Fruit fly (Drosophila melanogaster) whole organism, embryonic: Measurements from ENCODE around the gene MED27.

Experiments
- Atf3 ChIP-seq: fragments of 200-800 bp; sonication (Bioruptor generic); optimal IDR thresholded peaks from 3 replicates; lab custom pipeline; 2016; ENCODE audit warnings: missing biosample characterization, missing genetic modification characterization
- Atf6 ChIP-seq: fragments of 200-800 bp; sonication (Bioruptor generic); IDR thresholded peaks from 2 replicates; pipeline ENCODE4 v1.3.6; 2022; ENCODE audit warnings: missing biosample characterization, missing genetic modification characterization
- CG10209 ChIP-seq: fragments of 200-800 bp; sonication (Bioruptor generic); optimal IDR thresholded peaks from 3 replicates; lab custom pipeline; 2017; ENCODE audit warnings: missing biosample characterization, mild to moderate bottlenecking, missing genetic modification characterization, missing genetic modification reagents
- CG10431 ChIP-seq: fragments of 200-800 bp; sonication (Bioruptor generic); optimal IDR thresholded peaks from 3 replicates; lab custom pipeline; 2018; ENCODE audit warnings: missing biosample characterization, mild to moderate bottlenecking, missing genetic modification characterization
- CG12769 ChIP-seq: fragments of 200-800 bp; sonication (Bioruptor generic); optimal IDR thresholded peaks from 2 replicates; lab custom pipeline; 2019; ENCODE audit warnings: missing biosample characterization, mild to moderate bottlenecking, missing genetic modification characterization, moderate library complexity
- CG13894 ChIP-seq: fragments of 200-800 bp; sonication (Bioruptor generic); optimal IDR thresholded peaks from 3 replicates; lab custom pipeline; 2018; ENCODE audit warnings: missing biosample characterization, mild to moderate bottlenecking, missing genetic modification characterization, moderate library complexity
- CG15479 ChIP-seq: fragments of 200-800 bp; sonication (Bioruptor generic); optimal IDR thresholded peaks from 3 replicates; lab custom pipeline; 2019; ENCODE audit warnings: missing biosample characterization, mild to moderate bottlenecking, missing genetic modification characterization, moderate library complexity
- CG1603 ChIP-seq: fragments of 200-800 bp; sonication (Bioruptor generic); optimal IDR thresholded peaks from 2 replicates; lab custom pipeline; 2019; ENCODE audit warnings: missing biosample characterization, mild to moderate bottlenecking, missing genetic modification characterization, moderate library complexity
- CG18599 ChIP-seq: fragments of 200-800 bp; sonication (Bioruptor generic); optimal IDR thresholded peaks from 3 replicates; lab custom pipeline; 2017; ENCODE audit warnings: missing biosample characterization, missing genetic modification characterization, mild to moderate bottlenecking, moderate library complexity, missing genetic modification reagents
- CG2712 ChIP-seq: fragments of 200-800 bp; optimal IDR thresholded peaks from 3 replicates; lab custom pipeline; 2019; ENCODE audit warnings: missing biosample characterization, mild to moderate bottlenecking, missing genetic modification characterization, moderate library complexity
- CG6854 ChIP-seq: fragments of 200-800 bp; sonication (Bioruptor generic); optimal IDR thresholded peaks from 3 replicates; lab custom pipeline; 2017; ENCODE audit warnings: missing biosample characterization, mild to moderate bottlenecking, missing genetic modification characterization
- CG8281 ChIP-seq: fragments of 200-800 bp; sonication (Bioruptor generic); optimal IDR thresholded peaks from 2 replicates; lab custom pipeline; 2018; ENCODE audit warnings: missing biosample characterization, mild to moderate bottlenecking, missing genetic modification characterization, moderate library complexity
- CG8290 ChIP-seq, 3 experiments: fragments of 200-800 bp; sonication (Bioruptor generic); optimal IDR thresholded peaks; 2 replicates each; lab custom pipeline; 2016 to 2019; ENCODE audit warnings: missing biosample characterization in 3 of 3, missing genetic modification characterization in 3 of 3, mild to moderate bottlenecking in 2 of 3, moderate library complexity in 1 of 3
- CG9876 ChIP-seq: fragments of 200-800 bp; sonication (Bioruptor generic); optimal IDR thresholded peaks from 2 replicates; lab custom pipeline; 2016; ENCODE audit warnings: missing biosample characterization, missing genetic modification characterization
- CG9932 ChIP-seq: fragments of 200-800 bp; sonication (Bioruptor generic); IDR thresholded peaks from 2 replicates; pipeline ENCODE4 v1.3.6; 2022; ENCODE audit warnings: missing biosample characterization, missing genetic modification characterization
- Deaf1 ChIP-seq: fragments of 200-800 bp; optimal IDR thresholded peaks from 3 replicates; lab custom pipeline; 2019; ENCODE audit warnings: missing biosample characterization, mild to moderate bottlenecking, missing genetic modification characterization, moderate library complexity
- Fer2 ChIP-seq: fragments of 200-800 bp; sonication (Bioruptor generic); optimal IDR thresholded peaks from 2 replicates; lab custom pipeline; 2018; ENCODE audit warnings: missing biosample characterization, mild to moderate bottlenecking, missing genetic modification characterization, moderate library complexity
- Gug ChIP-seq: fragments of 200-800 bp; sonication (Bioruptor generic); IDR thresholded peaks from 4 replicates; pipeline ENCODE4 v1.3.6; 2022; ENCODE audit warnings: missing biosample characterization, missing genetic modification characterization
- H15 ChIP-seq: fragments of 200-800 bp; sonication (Bioruptor generic); IDR thresholded peaks from 3 replicates; pipeline ENCODE4 v1.3.6; 2022; ENCODE audit warnings: missing biosample characterization, missing genetic modification characterization
- HLH4C ChIP-seq: fragments of 200-800 bp; sonication (Bioruptor generic); IDR thresholded peaks from 3 replicates; pipeline ENCODE4 v1.3.6; 2022; ENCODE audit warnings: missing biosample characterization, missing genetic modification characterization; ENCODE audit not compliant: partially characterized antibody
- Hey ChIP-seq: fragments of 200-800 bp; sonication (Bioruptor generic); optimal IDR thresholded peaks from 3 replicates; lab custom pipeline; 2018; ENCODE audit warnings: missing biosample characterization, mild to moderate bottlenecking, missing genetic modification characterization
- Hmx ChIP-seq: fragments of 200-800 bp; sonication (Bioruptor generic); optimal IDR thresholded peaks from 2 replicates; lab custom pipeline; 2016; ENCODE audit warnings: missing biosample characterization, missing genetic modification characterization
- MBD-R2 ChIP-seq: fragments of 200-800 bp; sonication (Bioruptor generic); IDR thresholded peaks from 2 replicates; pipeline ENCODE4 v1.3.6; 2022; ENCODE audit warnings: missing biosample characterization, missing genetic modification characterization
- Med ChIP-seq: fragments of 200-800 bp; sonication (Bioruptor generic); peaks from one replicate; lab custom pipeline; 2016; ENCODE audit warnings: missing biosample characterization, missing genetic modification characterization, mild to moderate bottlenecking, inconsistent platforms, moderate library complexity
- Opbp ChIP-seq: fragments of 200-800 bp; sonication (Bioruptor generic); IDR thresholded peaks from 3 replicates; pipeline ENCODE4 v1.3.6; 2022; ENCODE audit warnings: missing biosample characterization, missing genetic modification characterization; ENCODE audit not compliant: partially characterized antibody
- Sox102F ChIP-seq: fragments of 200-800 bp; sonication (Bioruptor generic); optimal IDR thresholded peaks from 2 replicates; lab custom pipeline; 2018; ENCODE audit warnings: missing biosample characterization, mild to moderate bottlenecking, missing genetic modification characterization, moderate library complexity
- abd-A ChIP-seq: fragments of 200-800 bp; sonication (Bioruptor generic); optimal IDR thresholded peaks from 3 replicates; lab custom pipeline; 2019; ENCODE audit warnings: missing biosample characterization, mild to moderate bottlenecking, missing genetic modification characterization, moderate library complexity
- ac ChIP-seq: fragments of 200-800 bp; sonication (Bioruptor generic); optimal IDR thresholded peaks from 3 replicates; lab custom pipeline; 2017; ENCODE audit warnings: missing biosample characterization, mild to moderate bottlenecking, missing genetic modification characterization
- cad ChIP-seq: fragments of >200 bp; optimal IDR thresholded peaks from 2 replicates; lab custom pipeline; 2017; ENCODE audit warnings: missing biosample characterization, missing genetic modification characterization
- chif ChIP-seq, 2 experiments: fragments of 200-800 bp; sonication (Bioruptor generic); optimal IDR thresholded peaks; 3 replicates each; lab custom pipeline; 2016; ENCODE audit warnings: missing biosample characterization in 2 of 2, missing genetic modification characterization in 2 of 2
- ci ChIP-seq: fragments of 200-800 bp; sonication (Bioruptor generic); IDR thresholded peaks from 3 replicates; pipeline ENCODE4 v1.3.6; 2022; ENCODE audit warnings: missing biosample characterization, missing genetic modification characterization
- dm ChIP-seq: fragments of 200-800 bp; sonication (Bioruptor generic); optimal IDR thresholded peaks from 3 replicates; lab custom pipeline; 2016; ENCODE audit warnings: missing biosample characterization, missing genetic modification characterization
- gro ChIP-seq: fragments of 200-800 bp; sonication (Bioruptor generic); optimal IDR thresholded peaks from 2 replicates; lab custom pipeline; 2016; ENCODE audit warnings: missing biosample characterization, missing genetic modification characterization
- hbn ChIP-seq: fragments of 200-800 bp; sonication (Bioruptor generic); IDR thresholded peaks from 2 replicates; pipeline ENCODE4 v1.3.6; 2022; ENCODE audit warnings: missing biosample characterization, missing genetic modification characterization; ENCODE audit not compliant: partially characterized antibody
- hth ChIP-seq: fragments of >200 bp; optimal IDR thresholded peaks from 2 replicates; lab custom pipeline; 2017; ENCODE audit warnings: inconsistent platforms
- jumu ChIP-seq: fragments of 200-800 bp; sonication (Bioruptor generic); optimal IDR thresholded peaks from 3 replicates; lab custom pipeline; 2016; ENCODE audit warnings: missing biosample characterization, missing genetic modification characterization
- knrl ChIP-seq: fragments of 200-800 bp; sonication (Bioruptor generic); IDR thresholded peaks from 3 replicates; pipeline ENCODE4 v1.3.6; 2022; ENCODE audit warnings: missing biosample characterization, missing genetic modification characterization; ENCODE audit not compliant: partially characterized antibody
- onecut ChIP-seq: fragments of 200-800 bp; sonication (Bioruptor generic); IDR thresholded peaks from 2 replicates; pipeline ENCODE4 v1.3.6; 2022; ENCODE audit warnings: missing biosample characterization, missing genetic modification characterization
- org-1 ChIP-seq: fragments of 200-800 bp; sonication (Bioruptor generic); optimal IDR thresholded peaks from 2 replicates; lab custom pipeline; 2017; ENCODE audit warnings: missing biosample characterization, missing genetic modification characterization
- otp ChIP-seq: fragments of 200-800 bp; sonication (Bioruptor generic); IDR thresholded peaks from 3 replicates; pipeline ENCODE4, ENCODE4 v1.3.6; 2022; ENCODE audit warnings: missing biosample characterization, missing genetic modification characterization
- peb ChIP-seq: fragments of 200-800 bp; sonication (Bioruptor generic); IDR thresholded peaks from 2 replicates; pipeline ENCODE4 v1.3.6; 2022; ENCODE audit warnings: missing biosample characterization, missing genetic modification characterization
- pnt ChIP-seq: fragments of 200-800 bp; sonication (Bioruptor generic); optimal IDR thresholded peaks from 3 replicates; lab custom pipeline; 2016; ENCODE audit warnings: missing biosample characterization, missing genetic modification characterization
- seq ChIP-seq: fragments of 200-800 bp; sonication (Bioruptor generic); IDR thresholded peaks from 2 replicates; pipeline ENCODE4 v1.3.6; 2022; ENCODE audit warnings: missing biosample characterization, missing genetic modification characterization
- so ChIP-seq: fragments of 200-800 bp; sonication (Bioruptor generic); IDR thresholded peaks from 3 replicates; pipeline ENCODE4 v1.3.6; 2022; ENCODE audit warnings: missing biosample characterization, missing genetic modification characterization
- ttk ChIP-seq: fragments of 200-800 bp; sonication (Bioruptor generic); IDR thresholded peaks from 2 replicates; pipeline ENCODE4 v2.1.2; 2022; ENCODE audit warnings: missing biosample characterization, missing genetic modification characterization
- tup ChIP-seq: fragments of 200-800 bp; sonication (Bioruptor generic); optimal IDR thresholded peaks from 2 replicates; lab custom pipeline; 2016; ENCODE audit warnings: missing biosample characterization, mild to moderate bottlenecking, missing genetic modification characterization, moderate library complexity
- twi ChIP-seq: fragments of 200-800 bp; optimal IDR thresholded peaks from 2 replicates; lab custom pipeline; 2019; ENCODE audit warnings: missing biosample characterization, mild to moderate bottlenecking, missing genetic modification characterization, moderate library complexity
- unpg ChIP-seq: fragments of 200-800 bp; sonication (Bioruptor generic); optimal IDR thresholded peaks from 3 replicates; lab custom pipeline; 2018; ENCODE audit warnings: missing biosample characterization, mild to moderate bottlenecking, missing genetic modification characterization, moderate library complexity
- wdn ChIP-seq: fragments of 200-800 bp; sonication (Bioruptor generic); IDR thresholded peaks from 2 replicates; pipeline ENCODE4 v1.3.6; 2022; ENCODE audit warnings: missing biosample characterization, missing genetic modification characterization
- zen ChIP-seq: fragments of 200-800 bp; sonication (Bioruptor generic); optimal IDR thresholded peaks from 3 replicates; lab custom pipeline; 2018; ENCODE audit warnings: missing biosample characterization, mild to moderate bottlenecking, missing genetic modification characterization, moderate library complexity

MED27 gene

dm6 chr3R:5691042-5691441 lies 36.1 kb downstream of the MED27 start:
- TF ChIP-seq dm (no peak), CG13894 (peak; percentile 15), seq (GFP tag; lab: Robert Waterston, UW) (no peak), HLH4C (no peak), CG9876 (GFP tag; lab: Kevin White, UChicago) (no peak), abd-A (tag; lab: Kevin White, UChicago) (peak; percentile 42), onecut (GFP tag; lab: Robert Waterston, UW) (peak; percentile 94), ac (GFP tag; lab: Kevin White, UChicago) (no peak), Med (GFP tag; lab: Kevin White, UChicago) (peak; percentile 45), knrl (GFP tag; lab: Robert Waterston, UW) (no peak), hbn (no peak), otp (no peak), Deaf1 (tag; lab: Kevin White, UChicago) (peak; percentile 9), MBD-R2 (GFP tag; lab: Robert Waterston, UW) (peak; percentile 27; the same call in 1 of the 2 replicates), Atf6 (GFP tag; lab: Robert Waterston, UW) (no peak), CG18599 (GFP tag; lab: Kevin White, UChicago) (peak; percentile 11), Hey (peak; percentile 22), gro (no peak)

DNA sequence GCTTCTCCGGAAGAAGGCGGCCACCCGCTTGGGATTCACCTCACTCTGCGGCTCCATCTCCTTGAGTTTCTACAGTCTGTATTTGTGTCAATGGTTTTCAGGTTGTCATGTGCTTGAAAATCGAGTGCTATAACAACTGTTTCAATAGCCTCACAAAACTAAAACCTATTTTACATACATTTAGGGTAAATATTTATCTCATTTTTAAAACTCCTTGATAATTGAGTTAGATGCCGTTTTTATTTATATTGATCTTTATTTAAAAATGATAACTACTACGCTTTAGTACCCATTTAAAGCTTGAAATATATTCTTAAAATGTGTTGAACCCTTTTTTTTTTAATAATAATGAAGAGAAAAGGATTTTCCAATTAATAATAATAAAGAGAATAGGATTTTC lies 38.2 kb downstream of the MED27 start, which contains the start of gene CG2104:
Gene CG2104, minus strand, starts transcription at position 101 of the 400 bp plus-strand sequence.
- TF ChIP-seq cad (GFP tag; lab: Kevin White, UChicago) (no peak), Gug (GFP tag; lab: Robert Waterston, UW) (no peak), org-1 (GFP tag; lab: Kevin White, UChicago) (no peak), hth (lab: Kevin White, UChicago) (no peak), CG10209 (GFP tag; lab: Kevin White, UChicago) (no peak), CG6854 (GFP tag; lab: Kevin White, UChicago) (no peak), CG12769 (tag; lab: Kevin White, UChicago) (no peak), CG8290 (GFP tag; optimal IDR thresholded peaks at IDR 0.05; lab: Kevin White, UChicago) (no peak), CG8290 (tag; optimal IDR thresholded peaks at IDR 0.05; lab: Kevin White, UChicago) (no peak), CG10431 (no peak), H15 (GFP tag; lab: Robert Waterston, UW) (no peak), peb (no peak), Atf3 (GFP tag; lab: Kevin White, UChicago) (no peak), ttk (GFP tag; lab: Robert Waterston, UW) (no peak), gro (no peak)

DNA sequence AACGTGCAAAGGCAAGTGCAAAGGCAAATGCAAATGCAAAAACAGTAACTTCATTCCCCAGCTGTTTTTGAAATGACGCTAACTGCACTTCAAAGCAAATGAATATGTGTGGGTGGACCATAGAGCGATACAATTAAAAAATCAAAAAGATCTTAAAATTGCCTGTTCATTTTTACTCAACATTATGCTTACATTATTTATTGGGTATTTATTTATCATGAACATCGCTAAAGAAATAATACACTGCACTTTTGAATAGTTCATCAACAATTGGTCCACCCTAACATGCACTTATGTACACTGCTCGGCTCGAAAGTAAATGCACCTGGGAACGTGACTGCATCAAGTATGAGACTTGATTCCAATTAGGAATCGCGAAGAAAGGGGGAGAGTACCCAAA lies 39.5 kb downstream of the MED27 start:
- peak; percentile 52 for TF ChIP-seq CG1603 (tag; lab: Kevin White, UChicago)
- no peak for TF ChIP-seq wdn (GFP tag; lab: Robert Waterston, UW)
- TF ChIP-seq tup (GFP tag; lab: Kevin White, UChicago) = no peak
- no peak for TF ChIP-seq zen (tag; lab: Kevin White, UChicago)
- no peak for TF ChIP-seq twi (tag; lab: Kevin White, UChicago)
- no peak for TF ChIP-seq Opbp (GFP tag; lab: Robert Waterston, UW)
- no peak for TF ChIP-seq pnt (GFP tag; lab: Kevin White, UChicago)
- TF ChIP-seq CG9932 (GFP tag; lab: Robert Waterston, UW) = no peak
- TF ChIP-seq CG15479 (GFP tag; lab: Kevin White, UChicago) = no peak
- no peak for TF ChIP-seq CG8281 (tag; lab: Kevin White, UChicago)
- TF ChIP-seq Hmx = no peak
- TF ChIP-seq CG2712 (tag; lab: Kevin White, UChicago) = peak; percentile 27
- TF ChIP-seq so = no peak
- peak; percentile 24 for TF ChIP-seq unpg (GFP tag; lab: Kevin White, UChicago)
- no peak for TF ChIP-seq ttk (GFP tag; lab: Robert Waterston, UW)
- peak; percentile 58; the same call in 1 of the 3 replicates for TF ChIP-seq ci (GFP tag; lab: Robert Waterston, UW)
- TF ChIP-seq Fer2 (tag; lab: Kevin White, UChicago) = no peak
- TF ChIP-seq Sox102F (GFP tag; lab: Kevin White, UChicago) = peak; percentile 43
- TF ChIP-seq chif (GFP tag; optimal IDR thresholded peaks at IDR 0.05; lab: Kevin White, UChicago) = no peak
- TF ChIP-seq jumu = no peak
